Fruit fly (Drosophila melanogaster): ENCODE results near the gene CG33688.

The CG33688 gene

dm6 chr3L:16208053-16208838, 9.2 kb downstream of the CG33688 start:
- no peak for TF ChIP-seq CG11617 (GFP tag; optimal IDR thresholded peaks at IDR 0.05)
- no peak for TF ChIP-seq CG33017 (tag; optimal IDR thresholded peaks at IDR 0.05)
- TF ChIP-seq toe (GFP tag; optimal IDR thresholded peaks at IDR 0.05), result no peak
- no peak for TF ChIP-seq CG5204 (GFP tag; optimal IDR thresholded peaks at IDR 0.05)
- TF ChIP-seq cnc (optimal IDR thresholded peaks at IDR 0.05), result no peak
- TF ChIP-seq CG1620 (GFP tag; optimal IDR thresholded peaks at IDR 0.05), result no peak
- TF ChIP-seq pad (GFP tag; optimal IDR thresholded peaks at IDR 0.05), result no peak
- no peak for TF ChIP-seq Hr96 (GFP tag; optimal IDR thresholded peaks at IDR 0.05)
- no peak for TF ChIP-seq cic (GFP tag; optimal IDR thresholded peaks at IDR 0.05)
- no peak for TF ChIP-seq Crg-1 (GFP tag; optimal IDR thresholded peaks at IDR 0.05)

- TF ChIP-seq bab1 (GFP tag; optimal IDR thresholded peaks at IDR 0.05) (no peak), tj (GFP tag; optimal IDR thresholded peaks at IDR 0.05) (no peak), ovo (GFP tag; optimal IDR thresholded peaks at IDR 0.05) (no peak), CG11617 (GFP tag; optimal IDR thresholded peaks at IDR 0.05) (no peak), CG7101 (tag; optimal IDR thresholded peaks at IDR 0.05) (no peak), kay (GFP tag; ENCODE audit: borderline replicate concordance) (no peak), CG5204 (GFP tag; optimal IDR thresholded peaks at IDR 0.05) (no peak)
Measured at dm6 chr3L:16208839-16209612, 10.0 kb downstream of the CG33688 start.

- TF ChIP-seq CG1620 (GFP tag; optimal IDR thresholded peaks at IDR 0.05) (no peak), cic (GFP tag; optimal IDR thresholded peaks at IDR 0.05) (no peak)
Measured at dm6 chr3L:16209641-16210040, 10.6 kb downstream of the CG33688 start.

dm6 chr3L:16211156-16211935, 12.3 kb downstream of the CG33688 start:
- TF ChIP-seq CG7101 (tag; optimal IDR thresholded peaks at IDR 0.05), result no peak
- TF ChIP-seq CG12768 (GFP tag; optimal IDR thresholded peaks at IDR 0.05), result no peak
- TF ChIP-seq CG5204 (GFP tag; optimal IDR thresholded peaks at IDR 0.05), result no peak
- no peak for TF ChIP-seq toe (GFP tag; optimal IDR thresholded peaks at IDR 0.05)
- TF ChIP-seq pad (GFP tag; optimal IDR thresholded peaks at IDR 0.05), result no peak
- TF ChIP-seq cic (GFP tag; optimal IDR thresholded peaks at IDR 0.05), result no peak
- TF ChIP-seq tj (GFP tag; optimal IDR thresholded peaks at IDR 0.05), result no peak
- no peak for TF ChIP-seq CG33017 (tag; optimal IDR thresholded peaks at IDR 0.05)
- no peak for TF ChIP-seq CG1620 (GFP tag; optimal IDR thresholded peaks at IDR 0.05)

- TF ChIP-seq CG14711 (tag; optimal IDR thresholded peaks at IDR 0.05), result no peak
- no peak for TF ChIP-seq Hr96 (GFP tag; optimal IDR thresholded peaks at IDR 0.05)
- no peak for TF ChIP-seq kay (GFP tag; ENCODE audit: borderline replicate concordance)
- no peak for TF ChIP-seq CG7045 (GFP tag; optimal IDR thresholded peaks at IDR 0.05)
- no peak for TF ChIP-seq Crg-1 (GFP tag; optimal IDR thresholded peaks at IDR 0.05)
- no peak for TF ChIP-seq CG12768 (GFP tag; optimal IDR thresholded peaks at IDR 0.05)
- TF ChIP-seq CG5204 (GFP tag; optimal IDR thresholded peaks at IDR 0.05), result no peak
- TF ChIP-seq cic (GFP tag; optimal IDR thresholded peaks at IDR 0.05), result no peak
- TF ChIP-seq bab1 (GFP tag; optimal IDR thresholded peaks at IDR 0.05), result no peak
- no peak for TF ChIP-seq toe (GFP tag; optimal IDR thresholded peaks at IDR 0.05)
Measured at dm6 chr3L:16211936-16212287, 12.9 kb downstream of the CG33688 start.

dm6 chr3L:16213201-16213600, 14.2 kb downstream of the CG33688 start:
- TF ChIP-seq CG11617 (GFP tag; optimal IDR thresholded peaks at IDR 0.05) (no peak), Clk (GFP tag; optimal IDR thresholded peaks at IDR 0.05) (no peak), tj (GFP tag; optimal IDR thresholded peaks at IDR 0.05) (no peak), CG33017 (tag; optimal IDR thresholded peaks at IDR 0.05) (no peak), cic (GFP tag; optimal IDR thresholded peaks at IDR 0.05) (no peak), Hr96 (GFP tag; optimal IDR thresholded peaks at IDR 0.05) (no peak), CG14711 (tag; optimal IDR thresholded peaks at IDR 0.05) (no peak), toe (GFP tag; optimal IDR thresholded peaks at IDR 0.05) (no peak), CG7045 (GFP tag; optimal IDR thresholded peaks at IDR 0.05) (no peak)

- TF ChIP-seq bab1 (GFP tag; optimal IDR thresholded peaks at IDR 0.05) (no peak), kay (GFP tag; ENCODE audit: borderline replicate concordance) (no peak), CG12768 (GFP tag; optimal IDR thresholded peaks at IDR 0.05) (no peak), CG11617 (GFP tag; optimal IDR thresholded peaks at IDR 0.05) (no peak), CG7101 (tag; optimal IDR thresholded peaks at IDR 0.05) (no peak), CG5204 (GFP tag; optimal IDR thresholded peaks at IDR 0.05) (no peak), tj (GFP tag; optimal IDR thresholded peaks at IDR 0.05) (no peak), Crg-1 (GFP tag; optimal IDR thresholded peaks at IDR 0.05) (no peak), CG33017 (tag; optimal IDR thresholded peaks at IDR 0.05) (no peak), CG1620 (GFP tag; optimal IDR thresholded peaks at IDR 0.05) (no peak), CG14711 (tag; optimal IDR thresholded peaks at IDR 0.05) (no peak), Hr96 (GFP tag; optimal IDR thresholded peaks at IDR 0.05) (no peak), cnc (optimal IDR thresholded peaks at IDR 0.05) (no peak), CG7045 (GFP tag; optimal IDR thresholded peaks at IDR 0.05) (no peak), toe (GFP tag; optimal IDR thresholded peaks at IDR 0.05) (no peak), pad (GFP tag; optimal IDR thresholded peaks at IDR 0.05) (no peak)
Measured at dm6 chr3L:16214533-16215207, 15.7 kb downstream of the CG33688 start.

All from whole organism, adult.